Worm (Caenorhabditis elegans) whole organism, late embryonic: ENCODE data around the gene srz-95.

Source experiments
- C08G9.2 ChIP-seq: sonication (generic microtip); optimal IDR thresholded peaks from 2 replicates; lab custom pipeline; 2016; ENCODE audit warnings: mild to moderate bottlenecking, missing genetic modification characterization, moderate library complexity, missing compliant biosample characterization
- K09A11.1 ChIP-seq: sonication (generic microtip); optimal IDR thresholded peaks from 2 replicates; lab custom pipeline; 2017; ENCODE audit warnings: antibody characterized with exemption, mild to moderate bottlenecking, missing genetic modification characterization, missing compliant biosample characterization; ENCODE audit not compliant: insufficient read depth
- T23F11.4 ChIP-seq: fragments of 200-800 bp; sonication (Bioruptor generic); optimal IDR thresholded peaks from 2 replicates; lab custom pipeline; 2018; ENCODE audit warnings: mild to moderate bottlenecking, missing genetic modification characterization, missing compliant biosample characterization
- ahr-1 ChIP-seq: sonication (generic microtip); optimal IDR thresholded peaks from 2 replicates; lab custom pipeline; 2016; ENCODE audit warnings: missing genetic modification characterization, missing compliant biosample characterization
- ceh-14 ChIP-seq: sonication (generic microtip); optimal IDR thresholded peaks from 2 replicates; lab custom pipeline; 2016; ENCODE audit warnings: missing genotype, missing genetic modification characterization, missing compliant biosample characterization
- ceh-2 ChIP-seq: sonication (generic microtip); optimal IDR thresholded peaks from 2 replicates; lab custom pipeline; 2016; ENCODE audit warnings: missing genotype, missing genetic modification characterization, missing compliant biosample characterization
- ceh-22 ChIP-seq: sonication (generic microtip); optimal IDR thresholded peaks from 2 replicates; lab custom pipeline; 2017; ENCODE audit warnings: missing biosample characterization, missing genetic modification characterization
- ceh-30 ChIP-seq: fragments of 150-350 bp; optimal IDR thresholded peaks from 2 replicates; lab custom pipeline; 2014; ENCODE audit warnings: missing biosample characterization, missing genetic modification characterization
- ceh-31 ChIP-seq: sonication (generic microtip); optimal IDR thresholded peaks from 2 replicates; lab custom pipeline; 2016; ENCODE audit warnings: missing genetic modification characterization, missing compliant biosample characterization
- ceh-48 ChIP-seq: sonication (generic microtip); optimal IDR thresholded peaks from 2 replicates; lab custom pipeline; 2016; ENCODE audit warnings: missing genetic modification characterization, inconsistent platforms, missing compliant biosample characterization
- ceh-9 ChIP-seq: sonication (generic microtip); optimal IDR thresholded peaks from 2 replicates; lab custom pipeline; 2016; ENCODE audit warnings: mild to moderate bottlenecking, missing genetic modification characterization, inconsistent platforms, missing compliant biosample characterization
- ets-4 ChIP-seq: sonication (generic microtip); optimal IDR thresholded peaks from 2 replicates; lab custom pipeline; 2016; ENCODE audit warnings: missing genetic modification characterization, missing compliant biosample characterization
- fkh-10 ChIP-seq: fragments of 150-350 bp; optimal IDR thresholded peaks from 2 replicates; lab custom pipeline; 2014; ENCODE audit warnings: missing biosample characterization, missing genetic modification reagents, missing genetic modification characterization
- hlh-15 ChIP-seq: sonication (generic microtip); optimal IDR thresholded peaks from 2 replicates; lab custom pipeline; 2016; ENCODE audit warnings: missing genetic modification characterization, missing compliant biosample characterization
- hlh-30 ChIP-seq: sonication (generic microtip); optimal IDR thresholded peaks from 2 replicates; lab custom pipeline; 2017; ENCODE audit warnings: antibody characterized with exemption, missing genetic modification characterization, missing compliant biosample characterization; ENCODE audit not compliant: insufficient read depth
- hlh-6 ChIP-seq: sonication (generic microtip); optimal IDR thresholded peaks from 2 replicates; lab custom pipeline; 2016; ENCODE audit warnings: missing genotype, missing genetic modification characterization, missing compliant biosample characterization
- hlh-8 ChIP-seq: sonication (generic microtip); optimal IDR thresholded peaks from 2 replicates; lab custom pipeline; 2016; ENCODE audit warnings: missing genotype, missing genetic modification characterization, missing compliant biosample characterization
- lim-6 ChIP-seq: sonication (generic microtip); optimal IDR thresholded peaks from 2 replicates; lab custom pipeline; 2016; ENCODE audit warnings: missing genetic modification characterization, missing compliant biosample characterization
- madf-2 ChIP-seq: sonication (generic microtip); optimal IDR thresholded peaks from 2 replicates; lab custom pipeline; 2017; ENCODE audit warnings: missing genetic modification characterization, missing compliant biosample characterization
- mec-3 ChIP-seq: sonication (generic microtip); optimal IDR thresholded peaks from 2 replicates; lab custom pipeline; 2016; ENCODE audit warnings: borderline replicate concordance, missing genetic modification characterization, missing compliant biosample characterization
- nhr-11 ChIP-seq: fragments of 150-350 bp; optimal IDR thresholded peaks from 2 replicates; lab custom pipeline; 2014; ENCODE audit warnings: missing biosample characterization, missing genetic modification characterization
- nhr-232 ChIP-seq: sonication (generic microtip); optimal IDR thresholded peaks from 2 replicates; lab custom pipeline; 2016; ENCODE audit warnings: missing genetic modification characterization, missing compliant biosample characterization
- pag-3 ChIP-seq: sonication (generic microtip); optimal IDR thresholded peaks from 2 replicates; lab custom pipeline; 2016; ENCODE audit warnings: missing compliant biosample characterization, missing genetic modification characterization, borderline replicate concordance
- pax-1 ChIP-seq: fragments of 150-350 bp; optimal IDR thresholded peaks from 2 replicates; lab custom pipeline; 2014; ENCODE audit warnings: missing biosample characterization, missing genetic modification characterization
- pha-4 ChIP-seq: fragments of 150-350 bp; optimal IDR thresholded peaks from 2 replicates; lab custom pipeline; 2018; ENCODE audit warnings: missing biosample characterization, missing genetic modification reagents, missing genetic modification characterization
- pqm-1 ChIP-seq: sonication (generic microtip); optimal IDR thresholded peaks from 2 replicates; lab custom pipeline; 2016; ENCODE audit warnings: missing genetic modification characterization, missing compliant biosample characterization
- pros-1 ChIP-seq: fragments of 150-350 bp; optimal IDR thresholded peaks from 2 replicates; lab custom pipeline; 2014; ENCODE audit warnings: missing biosample characterization, missing genetic modification reagents, missing genetic modification characterization
- rnt-1 ChIP-seq: sonication (generic microtip); optimal IDR thresholded peaks from 2 replicates; lab custom pipeline; 2016; ENCODE audit warnings: missing genetic modification characterization, missing compliant biosample characterization
- sox-4 ChIP-seq: sonication (generic microtip); optimal IDR thresholded peaks from 2 replicates; lab custom pipeline; 2017; ENCODE audit warnings: mild to moderate bottlenecking, missing genetic modification characterization, inconsistent platforms, missing compliant biosample characterization
- tbx-7 ChIP-seq: sonication (generic microtip); optimal IDR thresholded peaks from 2 replicates; lab custom pipeline; 2016; ENCODE audit warnings: missing genotype, missing genetic modification characterization, missing compliant biosample characterization
- ttx-3 ChIP-seq: sonication (generic microtip); optimal IDR thresholded peaks from 2 replicates; lab custom pipeline; 2016; ENCODE audit warnings: missing genetic modification reagents, missing genetic modification characterization, missing compliant biosample characterization

Gene srz-95

DNA sequence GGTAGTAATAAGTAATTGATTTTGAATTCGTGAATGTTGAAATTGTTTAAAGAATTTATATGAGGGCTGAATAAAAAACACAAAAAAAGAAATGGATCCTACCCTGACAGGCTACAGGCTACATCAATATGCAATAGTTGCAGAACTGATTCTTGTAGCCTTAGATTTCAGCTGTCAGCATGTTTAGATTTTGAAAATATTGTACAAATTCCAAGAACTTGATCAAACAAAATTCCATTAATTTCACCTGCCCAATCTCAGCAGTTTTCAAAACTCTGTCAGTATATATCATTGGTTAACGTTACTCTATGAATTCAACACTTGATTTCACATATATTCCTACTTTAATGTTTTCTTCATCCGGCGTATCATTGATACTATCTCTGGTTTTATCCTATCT is 38.6 kb downstream of the srz-95 start:
- TF ChIP-seq mec-3 (tag; lab: Kevin White, UChicago): no peak
- no peak for TF ChIP-seq C08G9.2
- no peak for TF ChIP-seq ceh-30 (tag; lab: Kevin White, UChicago)
- TF ChIP-seq ceh-22 (tag; lab: Kevin White, UChicago): no peak
- no peak for TF ChIP-seq ceh-14 (tag; lab: Kevin White, UChicago)
- no peak for TF ChIP-seq hlh-30
- TF ChIP-seq hlh-15: no peak
- no peak for TF ChIP-seq lim-6 (tag; lab: Kevin White, UChicago)
- no peak for TF ChIP-seq fkh-10
- TF ChIP-seq tbx-7 (tag; lab: Kevin White, UChicago): no peak
- TF ChIP-seq ceh-9 (tag; lab: Kevin White, UChicago): no peak
- TF ChIP-seq nhr-11 (tag; lab: Kevin White, UChicago): no peak
- TF ChIP-seq pqm-1: no peak
- no peak for TF ChIP-seq madf-2
- TF ChIP-seq rnt-1 (tag; lab: Kevin White, UChicago): no peak
- no peak for TF ChIP-seq pag-3 (tag; lab: Kevin White, UChicago)

DNA sequence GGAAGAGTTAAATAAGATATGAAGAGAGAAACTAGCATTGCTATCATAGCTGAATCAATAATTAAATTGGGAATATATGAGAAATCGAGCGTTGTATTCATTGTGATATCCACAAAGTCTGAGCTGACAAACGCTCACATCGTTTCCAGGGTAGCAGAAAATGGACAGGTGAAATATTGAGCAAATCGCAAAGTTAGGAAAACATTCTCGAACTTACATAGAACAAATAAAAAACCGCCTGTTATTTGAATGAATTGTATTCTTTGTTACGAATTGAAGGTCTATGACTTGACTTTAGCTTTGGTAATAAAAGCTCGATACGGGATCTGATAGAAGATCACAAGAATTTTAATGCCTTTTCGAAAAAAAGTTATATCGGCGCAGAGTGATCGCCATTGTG is 44.0 kb downstream of the srz-95 start, which contains the start of gene srz-94:
Gene srz-94, minus strand, starts transcription at position 101 of the 400 bp plus-strand sequence.
- no peak for TF ChIP-seq ceh-2
- TF ChIP-seq pros-1 (tag; lab: Kevin White, UChicago): no peak
- no peak for TF ChIP-seq ceh-14 (tag; lab: Kevin White, UChicago)
- no peak for TF ChIP-seq hlh-6 (tag; lab: Kevin White, UChicago)
- TF ChIP-seq sox-4 (tag; lab: Kevin White, UChicago): no peak

DNA sequence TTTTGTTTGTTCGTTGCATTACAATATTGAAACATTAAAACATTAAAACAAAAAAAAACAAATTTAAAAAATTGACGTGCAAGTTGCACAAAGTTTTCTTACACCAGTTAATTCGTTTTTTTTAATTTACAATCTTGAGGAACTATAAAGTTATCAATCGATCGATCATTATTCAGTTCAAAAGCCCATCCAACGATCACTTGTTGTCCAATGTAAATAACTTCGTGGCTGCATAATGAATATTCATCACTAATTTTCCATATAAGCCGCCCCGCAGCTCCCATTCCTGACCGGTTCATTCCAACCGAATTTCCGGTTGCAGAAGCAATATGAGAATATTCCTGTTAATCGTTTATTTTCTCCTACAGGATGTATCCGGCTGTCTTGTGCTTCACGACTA is 50.4 kb downstream of the srz-95 start, which contains the start of gene hpo-33:
Gene hpo-33, plus strand, starts transcription at position 301 of the 400 bp plus-strand sequence.
- TF ChIP-seq ttx-3 (tag; lab: Kevin White, UChicago) (no peak), pax-1 (no peak), sox-4 (tag; lab: Kevin White, UChicago) (no peak), ets-4 (tag; lab: Kevin White, UChicago) (no peak), ahr-1 (no peak), pag-3 (tag; lab: Kevin White, UChicago) (no peak), nhr-232 (tag; lab: Kevin White, UChicago) (no peak), ceh-31 (tag; lab: Kevin White, UChicago) (no peak), pros-1 (tag; lab: Kevin White, UChicago) (no peak), ceh-48 (tag; lab: Kevin White, UChicago) (no peak), T23F11.4 (GFP tag; lab: Kevin White, UChicago) (no peak), hlh-8 (no peak), K09A11.1 (tag; lab: Kevin White, UChicago) (no peak), pha-4 (tag; lab: Kevin White, UChicago) (no peak)
